Worm (Caenorhabditis elegans) whole organism, mixed stage, embryonic: ENCODE data around the gene F42G4.2.

Source experiments
- bed-3 ChIP-seq: fragments of 200-800 bp; sonication (Bioruptor generic); optimal IDR thresholded peaks from 3 replicates; lab custom pipeline; 2018; ENCODE audit warnings: mild to moderate bottlenecking, missing genetic modification characterization, moderate library complexity, missing compliant biosample characterization
- blmp-1 ChIP-seq: fragments of 150-350 bp; optimal IDR thresholded peaks from 2 replicates; lab custom pipeline; 2014; ENCODE audit warnings: missing biosample characterization, missing genetic modification characterization
- ceh-43 ChIP-seq: fragments of 200-800 bp; sonication (Bioruptor generic); optimal IDR thresholded peaks from 2 replicates; lab custom pipeline; 2018; ENCODE audit warnings: mild to moderate bottlenecking, missing genetic modification characterization, moderate library complexity, missing compliant biosample characterization
- ceh-83 ChIP-seq: fragments of 200-800 bp; sonication (Bioruptor generic); optimal IDR thresholded peaks from 2 replicates; lab custom pipeline; 2018; ENCODE audit warnings: mild to moderate bottlenecking, missing genetic modification characterization, missing compliant biosample characterization
- ces-1 ChIP-seq: fragments of 150-350 bp; optimal IDR thresholded peaks from 2 replicates; lab custom pipeline; 2014; ENCODE audit warnings: missing biosample characterization, missing genetic modification reagents, missing genetic modification characterization
- cnd-1 ChIP-seq: fragments of 200-800 bp; sonication (Bioruptor generic); optimal IDR thresholded peaks from 2 replicates; lab custom pipeline; 2018; ENCODE audit warnings: mild to moderate bottlenecking, missing genetic modification characterization, missing compliant biosample characterization
- drap-1 ChIP-seq: fragments of 200-800 bp; sonication (Bioruptor generic); optimal IDR thresholded peaks from 3 replicates; lab custom pipeline; 2018; ENCODE audit warnings: mild to moderate bottlenecking, missing genetic modification characterization, missing compliant biosample characterization
- elt-1 ChIP-seq: sonication (generic microtip); optimal IDR thresholded peaks from 2 replicates; lab custom pipeline; 2017; ENCODE audit warnings: missing genetic modification characterization, mild to moderate bottlenecking, missing compliant biosample characterization, antibody characterized with exemption, moderate library complexity, borderline replicate concordance; ENCODE audit not compliant: insufficient read depth
- elt-3 ChIP-seq: fragments of 150-350 bp; optimal IDR thresholded peaks from 2 replicates; lab custom pipeline; 2014; ENCODE audit warnings: missing biosample characterization, missing genetic modification characterization
- flh-1 ChIP-seq: fragments of 200-800 bp; sonication (Bioruptor generic); optimal IDR thresholded peaks from 2 replicates; lab custom pipeline; 2018; ENCODE audit warnings: mild to moderate bottlenecking, missing genetic modification characterization, moderate library complexity, missing compliant biosample characterization
- ham-2 ChIP-seq: fragments of 200-800 bp; sonication (Bioruptor generic); optimal IDR thresholded peaks from 2 replicates; lab custom pipeline; 2018; ENCODE audit warnings: mild to moderate bottlenecking, missing genetic modification characterization, missing compliant biosample characterization
- hlh-1 ChIP-seq: fragments of 150-350 bp; optimal IDR thresholded peaks from 2 replicates; lab custom pipeline; 2014; ENCODE audit warnings: missing biosample characterization, missing genetic modification reagents, missing genetic modification characterization
- lin-13 ChIP-seq: fragments of 150-350 bp; optimal IDR thresholded peaks from 2 replicates; lab custom pipeline; 2014; ENCODE audit warnings: missing biosample characterization, missing genetic modification characterization
- lin-32 ChIP-seq: fragments of 200-800 bp; sonication (Bioruptor generic); optimal IDR thresholded peaks from 2 replicates; lab custom pipeline; 2018; ENCODE audit warnings: mild to moderate bottlenecking, missing genetic modification characterization, missing compliant biosample characterization
- lsy-2 ChIP-seq: fragments of 150-350 bp; optimal IDR thresholded peaks from 2 replicates; lab custom pipeline; 2014; ENCODE audit warnings: missing biosample characterization, missing genetic modification characterization
- mab-5 ChIP-seq: fragments of 150-350 bp; optimal IDR thresholded peaks from 2 replicates; lab custom pipeline; 2014; ENCODE audit warnings: missing biosample characterization, missing genetic modification characterization
- mep-1 ChIP-seq: fragments of 150-350 bp; optimal IDR thresholded peaks from 2 replicates; lab custom pipeline; 2017; ENCODE audit warnings: missing biosample characterization, missing genetic modification reagents, missing genetic modification characterization, inconsistent platforms
- mls-2 ChIP-seq: sonication (generic microtip); optimal IDR thresholded peaks from 2 replicates; lab custom pipeline; 2016; ENCODE audit warnings: mild to moderate bottlenecking, missing genetic modification characterization, moderate library complexity, missing compliant biosample characterization
- nhr-12 ChIP-seq: fragments of 150-350 bp; optimal IDR thresholded peaks from 2 replicates; lab custom pipeline; 2014; ENCODE audit warnings: missing biosample characterization, missing genetic modification characterization
- nhr-2 ChIP-seq: fragments of 150-350 bp; optimal IDR thresholded peaks from 2 replicates; lab custom pipeline; 2014; ENCODE audit warnings: missing biosample characterization, missing genetic modification characterization
- nhr-237 ChIP-seq: fragments of 150-350 bp; optimal IDR thresholded peaks from 2 replicates; lab custom pipeline; 2014; ENCODE audit warnings: missing biosample characterization, missing genetic modification characterization
- nhr-76 ChIP-seq: sonication (generic microtip); optimal IDR thresholded peaks from 2 replicates; lab custom pipeline; 2017; ENCODE audit warnings: missing biosample characterization, missing genetic modification characterization
- pha-4 ChIP-seq: fragments of 150-350 bp; optimal IDR thresholded peaks from 2 replicates; lab custom pipeline; 2018; ENCODE audit warnings: missing biosample characterization, missing genetic modification reagents, missing genetic modification characterization
- sem-2 ChIP-seq: fragments of 200-800 bp; sonication (Bioruptor generic); optimal IDR thresholded peaks from 2 replicates; lab custom pipeline; 2018; ENCODE audit warnings: mild to moderate bottlenecking, missing genetic modification characterization, missing compliant biosample characterization
- snpc-4 ChIP-seq: fragments of 150-350 bp; optimal IDR thresholded peaks from 2 replicates; lab custom pipeline; 2014; ENCODE audit warnings: missing biosample characterization, missing genetic modification characterization
- sptf-1 ChIP-seq: sonication (generic microtip); optimal IDR thresholded peaks from 2 replicates; lab custom pipeline; 2017; ENCODE audit warnings: mild to moderate bottlenecking, missing genetic modification characterization, moderate library complexity, missing compliant biosample characterization
- tbx-8 ChIP-seq: fragments of 200-800 bp; sonication (Bioruptor generic); optimal IDR thresholded peaks from 2 replicates; lab custom pipeline; 2018; ENCODE audit warnings: mild to moderate bottlenecking, missing genetic modification characterization, moderate library complexity, missing compliant biosample characterization
- unc-120 ChIP-seq: sonication (generic microtip); optimal IDR thresholded peaks from 2 replicates; lab custom pipeline; 2017; ENCODE audit warnings: missing genetic modification characterization, missing compliant biosample characterization; ENCODE audit not compliant: poor library complexity, severe bottlenecking
- unc-39 ChIP-seq: fragments of 150-350 bp; optimal IDR thresholded peaks from 2 replicates; lab custom pipeline; 2014; ENCODE audit warnings: missing biosample characterization, missing genetic modification characterization
- unc-62 ChIP-seq: fragments of 150-350 bp; optimal IDR thresholded peaks from 2 replicates; lab custom pipeline; 2014; ENCODE audit warnings: missing biosample characterization, missing genetic modification reagents, missing genetic modification characterization
- zip-8 ChIP-seq: fragments of 150-350 bp; optimal IDR thresholded peaks from 2 replicates; lab custom pipeline; 2014; ENCODE audit warnings: missing biosample characterization, missing genetic modification characterization
- ztf-11 ChIP-seq: fragments of 150-350 bp; optimal IDR thresholded peaks from 2 replicates; lab custom pipeline; 2014; ENCODE audit warnings: missing biosample characterization, missing genetic modification characterization

The F42G4.2 gene

DNA sequence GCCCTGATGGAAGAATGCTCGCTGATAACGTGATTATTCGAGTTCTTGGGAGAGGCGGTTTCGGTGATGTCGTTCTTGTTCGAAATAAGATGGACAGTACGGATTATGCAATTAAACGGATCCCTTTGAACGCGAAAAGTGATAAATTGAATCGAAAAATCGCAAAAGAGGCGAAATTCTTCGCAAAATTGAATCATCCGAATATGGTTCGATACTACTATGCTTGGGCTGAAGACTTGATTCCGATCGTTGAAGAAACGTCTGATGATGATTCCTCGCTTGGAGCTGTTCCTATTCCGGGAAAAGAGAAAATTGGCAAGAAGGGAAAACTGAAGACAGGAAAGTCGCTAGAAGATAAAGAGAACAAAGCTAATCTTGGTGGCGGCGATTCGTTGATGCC lies 38.2 kb downstream of the F42G4.2 start:
- no peak for TF ChIP-seq ceh-83 (GFP tag; lab: Kevin White, UChicago)
- TF ChIP-seq nhr-12 (tag; lab: Kevin White, UChicago), result no peak
- TF ChIP-seq hlh-1, result no peak
- TF ChIP-seq snpc-4 (tag; lab: Kevin White, UChicago), result no peak
- no peak for TF ChIP-seq sem-2 (GFP tag; lab: Kevin White, UChicago)
- TF ChIP-seq tbx-8 (GFP tag; lab: Kevin White, UChicago), result no peak
- no peak for TF ChIP-seq nhr-76 (tag; lab: Kevin White, UChicago)
- TF ChIP-seq lsy-2 (tag; lab: Kevin White, UChicago), result no peak
- TF ChIP-seq bed-3 (GFP tag; lab: Kevin White, UChicago), result no peak
- no peak for TF ChIP-seq nhr-237 (tag; lab: Kevin White, UChicago)
- no peak for TF ChIP-seq lin-13
- TF ChIP-seq sptf-1 (tag; lab: Kevin White, UChicago), result no peak
- TF ChIP-seq ham-2, result no peak
- no peak for TF ChIP-seq unc-62 (GFP tag; lab: Kevin White, UChicago)
- no peak for TF ChIP-seq unc-39 (tag; lab: Kevin White, UChicago)
- TF ChIP-seq elt-1 (tag; lab: Kevin White, UChicago), result no peak

DNA sequence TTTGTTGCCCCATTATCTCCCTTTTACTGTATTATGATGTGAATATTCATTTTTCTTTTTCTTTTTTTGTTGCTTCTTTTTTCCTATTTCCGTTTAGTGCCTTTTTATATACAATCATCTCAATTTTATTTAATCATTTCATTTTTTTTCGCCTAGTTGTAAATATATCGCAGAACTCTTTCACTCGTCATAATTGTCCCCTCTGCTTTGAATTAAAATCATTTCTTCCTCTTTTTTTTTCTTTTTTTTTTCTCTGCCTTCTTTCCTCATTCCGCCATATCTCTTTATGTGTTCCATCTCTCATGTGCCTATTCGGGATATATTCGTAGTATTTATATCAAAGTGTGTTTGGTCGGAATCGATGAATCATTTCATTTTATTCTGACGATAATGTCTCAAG lies 43.4 kb downstream of the F42G4.2 start, which contains the start of gene Y81G3A.4:
Gene Y81G3A.4, plus strand, starts transcription at position 301 of the 400 bp plus-strand sequence.
- TF ChIP-seq mab-5 (no peak), mls-2 (tag; lab: Kevin White, UChicago) (no peak), nhr-2 (tag; lab: Kevin White, UChicago) (no peak), ztf-11 (no peak), lin-32 (no peak), snpc-4 (tag; lab: Kevin White, UChicago) (no peak), hlh-1 (no peak), drap-1 (GFP tag; lab: Kevin White, UChicago) (no peak)
- TF ChIP-seq, all 35 proteins: peak for 0

ce11 chrII:13091857-13092256 lies 44.1 kb downstream of the F42G4.2 start:
- TF ChIP-seq zip-8, result peak; percentile 59
- no peak for TF ChIP-seq sptf-1 (tag; lab: Kevin White, UChicago)

- TF ChIP-seq blmp-1 (no peak), elt-1 (tag; lab: Kevin White, UChicago) (no peak), bed-3 (GFP tag; lab: Kevin White, UChicago) (no peak), lsy-2 (tag; lab: Kevin White, UChicago) (no peak), zip-8 (no peak), lin-13 (no peak), elt-3 (no peak), nhr-76 (tag; lab: Kevin White, UChicago) (no peak), ceh-83 (GFP tag; lab: Kevin White, UChicago) (no peak), cnd-1 (tag; lab: Kevin White, UChicago) (no peak), mab-5 (no peak), unc-39 (tag; lab: Kevin White, UChicago) (no peak), unc-120 (tag; lab: Kevin White, UChicago) (no peak), flh-1 (GFP tag; lab: Kevin White, UChicago) (no peak), sem-2 (GFP tag; lab: Kevin White, UChicago) (no peak), ham-2 (no peak), tbx-8 (GFP tag; lab: Kevin White, UChicago) (no peak), ces-1 (GFP tag; lab: Kevin White, UChicago) (no peak)
- TF ChIP-seq, all 35 proteins: peak for 0
These were observed 48.6 kb downstream of the F42G4.2 start for ce11 chrII:13096345-13096744.

DNA sequence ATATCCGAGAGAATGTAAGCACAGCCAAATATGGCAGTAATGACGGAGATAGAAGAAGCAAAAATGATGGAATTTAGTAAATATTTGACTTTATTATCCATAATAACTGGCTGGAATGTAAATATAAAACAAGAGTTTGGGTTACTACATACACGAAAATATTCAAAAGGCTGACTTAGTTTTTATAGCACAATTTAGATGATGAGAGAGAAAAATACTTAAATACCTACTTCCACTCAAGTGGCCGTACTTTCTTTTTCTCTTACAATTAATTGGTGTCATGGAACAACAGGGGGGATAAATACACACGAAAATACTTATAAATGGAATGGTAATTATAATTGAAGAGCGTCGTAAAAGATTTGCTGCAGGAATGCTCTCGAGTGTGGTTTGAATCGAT lies 50.5 kb downstream of the F42G4.2 start, which contains the start of gene col-86:
Gene col-86, minus strand, starts transcription at position 101 of the 400 bp plus-strand sequence.
- TF ChIP-seq mep-1 (tag; lab: Kevin White, UChicago) (no peak), nhr-237 (tag; lab: Kevin White, UChicago) (no peak), ces-1 (GFP tag; lab: Kevin White, UChicago) (no peak), zip-8 (no peak), unc-120 (tag; lab: Kevin White, UChicago) (no peak), ceh-43 (GFP tag; lab: Kevin White, UChicago) (no peak), ceh-83 (GFP tag; lab: Kevin White, UChicago) (no peak), lin-13 (no peak), unc-39 (tag; lab: Kevin White, UChicago) (no peak), snpc-4 (tag; lab: Kevin White, UChicago) (no peak), elt-1 (tag; lab: Kevin White, UChicago) (no peak), blmp-1 (no peak), pha-4 (no peak), nhr-12 (tag; lab: Kevin White, UChicago) (no peak)
